Fruit fly (Drosophila melanogaster) whole organism, pupa: ENCODE data around the gene CG14864.

Experiments
- CG10348 ChIP-seq: fragments of 200-800 bp; sonication (Bioruptor generic); IDR thresholded peaks from 2 replicates; pipeline ENCODE4 v1.3.6; 2022; ENCODE audit warnings: missing biosample characterization, missing genetic modification characterization
- CG8159 ChIP-seq: fragments of 200-800 bp; sonication (Bioruptor generic); optimal IDR thresholded peaks from 3 replicates; lab custom pipeline; 2018; ENCODE audit warnings: missing biosample characterization, mild to moderate bottlenecking, missing genetic modification characterization, moderate library complexity
- CG8301 ChIP-seq: fragments of 200-800 bp; sonication (Bioruptor generic); optimal IDR thresholded peaks from 2 replicates; lab custom pipeline; 2018; ENCODE audit warnings: missing biosample characterization, mild to moderate bottlenecking, missing genetic modification characterization
- EcR ChIP-seq: fragments of 200-800 bp; sonication (Bioruptor generic); optimal IDR thresholded peaks from 3 replicates; lab custom pipeline; 2019; ENCODE audit warnings: missing biosample characterization, missing genetic modification characterization, mild to moderate bottlenecking, moderate library complexity, missing genetic modification reagents
- Ets98B ChIP-seq: fragments of 200-800 bp; sonication (Bioruptor generic); IDR thresholded peaks from 2 replicates; pipeline ENCODE4 v1.3.6; 2022; ENCODE audit warnings: missing biosample characterization, missing genetic modification characterization
- Pif1A ChIP-seq: fragments of 200-800 bp; sonication (Bioruptor generic); optimal IDR thresholded peaks from 3 replicates; lab custom pipeline; 2016; ENCODE audit warnings: missing biosample characterization, missing genetic modification characterization
- Pif1B ChIP-seq: fragments of 200-800 bp; sonication (Bioruptor generic); optimal IDR thresholded peaks from 3 replicates; lab custom pipeline; 2016; ENCODE audit warnings: missing biosample characterization, missing genetic modification characterization

DNA sequence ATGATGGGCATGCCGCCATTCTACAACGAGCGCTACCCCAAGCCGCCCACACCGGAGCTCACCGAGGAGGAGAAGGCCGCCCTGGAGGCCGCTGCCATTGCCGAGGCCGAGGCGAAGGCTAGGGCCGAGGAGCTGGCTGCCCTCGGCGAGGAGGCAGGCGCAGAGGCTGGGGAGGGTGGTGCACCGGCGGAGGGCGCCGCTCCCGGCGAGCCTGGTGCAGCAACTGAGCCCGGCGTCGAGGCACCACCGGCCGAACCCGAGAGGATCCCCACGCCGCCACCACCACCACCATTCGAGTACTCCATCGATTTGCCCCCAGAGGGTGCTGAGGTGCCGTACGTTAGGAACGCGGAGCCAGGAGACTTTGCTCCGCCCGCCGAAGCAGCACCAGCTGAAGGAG is 36.9 kb upstream of the CG14864 start:
- TF ChIP-seq CG8301 (tag; lab: Kevin White, UChicago) (no peak), EcR (no peak), Pif1A (GFP tag; lab: Kevin White, UChicago) (no peak), Ets98B (no peak), CG8159 (tag; lab: Kevin White, UChicago) (no peak), CG10348 (GFP tag; lab: Robert Waterston, UW) (no peak), Pif1B (no peak)
